Worm (Caenorhabditis elegans) whole organism, L4/young adult: ENCODE data around the gene C03B1.2.

Experiments used
- W03F9.2 ChIP-seq: fragments of 150-350 bp; optimal IDR thresholded peaks from 2 replicates; lab custom pipeline; 2014; ENCODE audit warnings: missing biosample characterization, missing genetic modification characterization
- dao-5 ChIP-seq: sonication (generic microtip); optimal IDR thresholded peaks from 2 replicates; lab custom pipeline; 2016; ENCODE audit warnings: missing genotype, missing genetic modification characterization, moderate library complexity, missing compliant biosample characterization
- him-1 ChIP-seq: sonication (generic microtip); optimal IDR thresholded peaks from 2 replicates; lab custom pipeline; 2016; ENCODE audit warnings: missing genotype, missing genetic modification reagents, missing genetic modification characterization, missing compliant biosample characterization

The C03B1.2 gene

DNA sequence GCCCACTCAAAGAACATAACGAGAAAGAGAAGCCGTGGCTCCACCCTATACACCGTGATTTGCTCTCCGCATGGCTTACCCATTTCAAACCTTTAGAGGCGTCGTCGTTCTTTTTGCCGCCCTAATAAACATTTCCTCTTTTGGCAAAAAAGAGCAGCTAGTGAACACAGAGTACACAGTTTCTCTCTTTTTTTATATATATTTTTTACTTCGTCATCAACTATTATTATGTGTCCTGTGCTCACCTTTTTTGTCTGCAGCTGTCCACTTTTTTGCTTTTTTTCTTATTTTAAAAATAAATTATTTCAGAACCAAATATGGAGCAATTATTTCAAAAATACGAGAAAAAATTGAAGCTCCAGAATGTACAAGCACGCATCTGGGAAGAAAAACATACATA, at the start of gene C03B1.2:
C03B1.2 (plus strand) TSS at position 301 of the 400 bp plus-strand sequence.
- no peak for TF ChIP-seq W03F9.2 (tag; lab: Kevin White, UChicago)
- TF ChIP-seq dao-5 (tag; lab: Kevin White, UChicago) = no peak
- TF ChIP-seq him-1 (tag; lab: Kevin White, UChicago) = no peak

DNA sequence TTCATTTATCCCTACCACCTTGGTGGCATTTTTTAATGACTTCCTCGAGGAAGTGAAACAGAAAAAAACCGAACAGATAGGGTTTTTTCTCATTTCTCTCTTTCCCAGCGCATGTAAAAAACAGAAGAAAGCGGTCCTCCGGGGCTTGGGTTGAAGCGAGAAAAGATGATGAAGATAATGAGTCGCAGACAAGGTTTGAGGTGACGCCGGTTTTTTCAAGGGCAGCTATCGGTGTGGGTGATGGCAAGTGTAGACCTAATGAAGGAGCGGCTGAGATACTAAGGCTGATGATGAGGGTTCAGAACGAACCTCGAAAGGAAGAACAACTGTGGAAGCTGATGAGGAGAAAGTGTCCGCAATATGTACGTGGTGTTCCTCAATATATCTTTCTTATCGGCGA, 48.9 kb upstream of the C03B1.2 start:
- TF ChIP-seq him-1 (tag; lab: Kevin White, UChicago) (no peak), W03F9.2 (tag; lab: Kevin White, UChicago) (no peak), dao-5 (tag; lab: Kevin White, UChicago) (no peak)

ce11 chrX:6321380-6321779, 48.4 kb upstream of the C03B1.2 start:
- no peak for TF ChIP-seq him-1 (tag; lab: Kevin White, UChicago)
- no peak for TF ChIP-seq dao-5 (tag; lab: Kevin White, UChicago)
- no peak for TF ChIP-seq W03F9.2 (tag; lab: Kevin White, UChicago)

ce11 chrX:6323129-6323528, 46.7 kb upstream of the C03B1.2 start, which contains the start of gene col-167:
Gene col-167 (plus strand): TSS chrX:6323488.
- no peak for TF ChIP-seq him-1 (tag; lab: Kevin White, UChicago)
- TF ChIP-seq W03F9.2 (tag; lab: Kevin White, UChicago) = no peak
- no peak for TF ChIP-seq dao-5 (tag; lab: Kevin White, UChicago)

- TF ChIP-seq dao-5 (tag; lab: Kevin White, UChicago) (no peak), W03F9.2 (tag; lab: Kevin White, UChicago) (no peak), him-1 (tag; lab: Kevin White, UChicago) (no peak)
Observed at ce11 chrX:6326088-6326487, 43.7 kb upstream of the C03B1.2 start, which contains the start of gene col-168. Gene col-168 (plus strand): TSS chrX:6326388.

DNA sequence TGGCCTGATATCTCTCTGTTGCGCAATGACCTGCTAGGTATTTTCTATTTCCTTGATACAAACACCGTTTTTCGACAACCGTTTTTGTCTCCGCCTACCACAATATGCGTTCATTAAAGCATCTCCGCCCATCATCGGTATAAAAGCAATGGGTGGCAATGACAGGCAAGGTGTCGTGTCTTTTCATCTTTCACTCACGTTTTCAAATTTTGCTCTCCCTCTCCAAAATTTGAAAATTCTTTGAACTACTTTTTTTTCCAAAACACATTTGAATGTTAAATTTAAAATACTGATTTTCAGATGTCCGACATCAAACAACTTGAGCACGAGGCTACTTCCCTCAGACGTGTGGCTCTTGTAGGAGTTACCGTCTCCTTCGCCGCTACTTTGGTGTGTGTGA, 41.0 kb upstream of the C03B1.2 start, which contains the start of gene col-169:
col-169 (plus strand) TSS at position 301 of the 400 bp plus-strand sequence.
- TF ChIP-seq W03F9.2 (tag; lab: Kevin White, UChicago) (no peak), him-1 (tag; lab: Kevin White, UChicago) (no peak), dao-5 (tag; lab: Kevin White, UChicago) (no peak)

DNA sequence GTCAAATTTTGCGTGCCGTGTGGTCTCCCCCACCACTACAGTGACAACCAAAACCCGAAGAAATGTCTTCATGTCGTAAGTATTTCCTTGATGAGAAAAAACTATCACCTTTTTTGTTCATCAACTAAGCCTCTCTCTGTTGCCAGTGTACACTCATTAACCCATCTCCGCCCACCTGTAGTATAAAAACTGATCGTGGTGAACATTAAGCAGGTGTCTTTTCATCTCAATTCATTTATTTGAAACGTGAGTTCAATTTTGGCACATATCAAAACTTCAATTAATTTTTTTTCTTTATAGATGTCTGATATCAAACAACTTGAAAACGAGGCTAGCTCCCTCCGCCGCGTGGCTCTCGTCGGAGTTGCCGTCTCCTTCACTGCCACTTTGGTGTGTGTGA, 38.4 kb upstream of the C03B1.2 start, which contains the start of gene col-170:
col-170 (plus strand) TSS at position 301 of the 400 bp plus-strand sequence.
- TF ChIP-seq W03F9.2 (tag; lab: Kevin White, UChicago) = no peak
- no peak for TF ChIP-seq dao-5 (tag; lab: Kevin White, UChicago)
- TF ChIP-seq him-1 (tag; lab: Kevin White, UChicago) = no peak

DNA sequence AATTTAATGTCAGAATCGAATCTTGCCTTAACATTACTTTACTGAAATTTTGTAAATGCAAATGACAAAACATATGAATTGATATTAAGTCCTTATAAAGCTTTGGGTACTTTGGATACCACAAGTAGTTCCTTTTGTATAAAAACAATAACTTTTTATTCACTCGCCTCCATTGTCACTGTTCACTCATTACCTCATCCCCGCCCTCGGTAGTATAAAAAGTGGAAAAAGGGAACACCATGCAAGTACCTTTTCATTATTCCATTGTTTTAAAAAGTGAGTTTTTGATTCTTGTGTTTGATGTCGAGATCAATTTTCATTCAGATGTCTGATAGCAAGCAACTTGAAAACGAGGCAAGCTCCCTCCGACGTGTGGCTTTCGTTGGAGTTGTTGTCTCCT, 35.8 kb upstream of the C03B1.2 start, which contains the start of gene col-171:
col-171 (plus strand) TSS at position 301 of the 400 bp plus-strand sequence.
- no peak for TF ChIP-seq dao-5 (tag; lab: Kevin White, UChicago)
- TF ChIP-seq him-1 (tag; lab: Kevin White, UChicago) = no peak
- no peak for TF ChIP-seq W03F9.2 (tag; lab: Kevin White, UChicago)

DNA sequence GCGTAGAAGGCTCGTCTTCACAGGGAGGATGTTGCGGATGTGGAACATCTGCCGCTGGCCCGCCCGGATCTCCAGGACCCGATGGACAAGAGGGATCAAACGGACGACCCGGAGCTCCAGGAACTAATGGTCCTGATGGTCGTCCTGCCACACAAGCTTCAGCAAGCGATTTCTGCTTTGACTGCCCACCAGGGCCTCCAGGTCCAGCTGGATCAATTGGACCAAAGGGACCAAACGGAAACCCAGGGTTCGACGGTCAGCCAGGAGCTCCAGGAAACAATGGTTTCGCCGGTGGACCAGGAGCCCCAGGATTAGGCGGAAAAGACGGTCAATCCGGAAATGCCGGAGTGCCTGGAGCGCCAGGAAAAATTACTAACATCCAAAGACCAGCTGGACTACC, 35.2 kb upstream of the C03B1.2 start:
- no peak for TF ChIP-seq dao-5 (tag; lab: Kevin White, UChicago)
- no peak for TF ChIP-seq him-1 (tag; lab: Kevin White, UChicago)
- no peak for TF ChIP-seq W03F9.2 (tag; lab: Kevin White, UChicago)

DNA sequence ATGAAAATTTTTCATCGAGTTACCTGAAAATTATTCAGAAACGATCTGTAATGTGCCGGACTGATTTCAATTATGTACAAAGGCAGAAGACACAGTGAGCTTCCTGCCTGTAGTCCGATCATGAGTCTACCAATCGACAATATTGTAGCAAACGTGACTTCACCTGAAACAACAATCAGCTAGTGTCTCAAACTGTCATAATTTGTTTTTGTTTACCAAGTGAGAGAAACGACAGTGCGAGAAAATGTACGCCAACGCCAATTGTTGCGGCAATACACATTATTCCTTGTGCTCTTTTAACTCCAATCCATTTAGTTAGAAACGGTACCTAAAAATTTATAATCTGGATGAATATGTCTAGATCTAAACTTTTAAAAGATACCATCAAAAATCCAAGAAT, 32.5 kb upstream of the C03B1.2 start:
- no peak for TF ChIP-seq dao-5 (tag; lab: Kevin White, UChicago)
- no peak for TF ChIP-seq him-1 (tag; lab: Kevin White, UChicago)
- no peak for TF ChIP-seq W03F9.2 (tag; lab: Kevin White, UChicago)

ce11 chrX:6337951-6338350, 31.9 kb upstream of the C03B1.2 start, which contains the start of gene C03B1.13:
Gene C03B1.13 (minus strand): TSS chrX:6338051.
- no peak for TF ChIP-seq W03F9.2 (tag; lab: Kevin White, UChicago)
- TF ChIP-seq him-1 (tag; lab: Kevin White, UChicago) = no peak
- TF ChIP-seq dao-5 (tag; lab: Kevin White, UChicago) = no peak

ce11 chrX:6338446-6338845, 31.4 kb upstream of the C03B1.2 start:
- TF ChIP-seq W03F9.2 (tag; lab: Kevin White, UChicago) = no peak
- TF ChIP-seq him-1 (tag; lab: Kevin White, UChicago) = no peak
- no peak for TF ChIP-seq dao-5 (tag; lab: Kevin White, UChicago)

DNA sequence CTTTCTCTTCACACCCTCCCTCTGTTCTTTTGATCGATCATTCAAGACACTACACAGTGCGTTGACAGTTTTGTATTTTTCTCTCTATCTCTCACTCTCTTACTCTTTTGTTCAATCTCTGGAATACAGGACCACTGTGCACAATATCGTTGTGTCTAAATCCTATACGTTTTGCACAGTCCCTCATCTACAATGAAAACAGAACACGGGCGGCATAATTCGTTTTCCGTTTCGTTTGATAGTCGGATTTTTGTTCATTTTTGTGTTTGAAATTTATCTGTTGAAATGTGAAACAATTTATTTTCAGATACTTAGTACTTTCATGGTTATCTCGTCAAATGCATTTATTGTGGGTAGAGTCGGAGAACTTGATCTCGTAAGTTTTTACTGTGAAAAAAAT, 28.3 kb upstream of the C03B1.2 start, which contains the start of gene C03B1.7:
C03B1.7 (plus strand) TSS at position 301 of the 400 bp plus-strand sequence.
- TF ChIP-seq dao-5 (tag; lab: Kevin White, UChicago) (no peak), him-1 (tag; lab: Kevin White, UChicago) (no peak), W03F9.2 (tag; lab: Kevin White, UChicago) (no peak)

DNA sequence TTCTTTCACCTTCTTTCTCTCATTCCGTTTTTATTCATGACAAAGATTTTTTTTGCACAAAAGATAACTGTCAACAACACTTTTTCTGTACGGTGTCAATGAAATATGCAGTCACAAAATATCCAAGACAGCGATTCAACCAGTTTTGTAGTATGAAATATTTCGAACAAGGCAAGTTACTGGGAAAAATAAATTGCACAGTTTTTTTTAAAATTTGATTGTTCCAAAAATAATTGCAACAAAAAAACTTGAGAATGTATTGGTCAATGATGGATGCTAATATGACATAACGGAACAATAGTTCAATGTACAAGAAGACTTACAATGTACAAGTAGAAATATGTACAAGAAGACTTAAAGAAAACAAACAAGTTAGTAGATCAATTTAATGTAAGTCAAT, 24.0 kb upstream of the C03B1.2 start:
- no peak for TF ChIP-seq W03F9.2 (tag; lab: Kevin White, UChicago)
- no peak for TF ChIP-seq dao-5 (tag; lab: Kevin White, UChicago)
- no peak for TF ChIP-seq him-1 (tag; lab: Kevin White, UChicago)
